Fruit fly (Drosophila melanogaster) whole organism, embryonic: ENCODE measurements around the gene Arp2.

Experiments used
- Atf3 ChIP-seq: fragments of 200-800 bp; sonication (Bioruptor generic); optimal IDR thresholded peaks from 3 replicates; lab custom pipeline; 2016; ENCODE audit warnings: missing biosample characterization, missing genetic modification characterization
- CG14050 ChIP-seq: fragments of 200-800 bp; sonication (Bioruptor generic); IDR thresholded peaks from 3 replicates; pipeline ENCODE4 v1.3.6; 2022; ENCODE audit warnings: missing biosample characterization, missing genetic modification characterization
- CG2199 ChIP-seq: fragments of 200-800 bp; sonication (Bioruptor generic); IDR thresholded peaks from 3 replicates; pipeline ENCODE4 v1.3.6; 2022; ENCODE audit warnings: missing biosample characterization, missing genetic modification characterization
- CG2712 ChIP-seq: fragments of 200-800 bp; optimal IDR thresholded peaks from 3 replicates; lab custom pipeline; 2019; ENCODE audit warnings: missing biosample characterization, mild to moderate bottlenecking, missing genetic modification characterization, moderate library complexity
- Ets97D ChIP-seq: fragments of 200-800 bp; sonication (Bioruptor generic); optimal IDR thresholded peaks from 3 replicates; lab custom pipeline; 2016; ENCODE audit warnings: missing biosample characterization, missing genetic modification characterization
- HLH54F ChIP-seq: fragments of 200-800 bp; sonication (Bioruptor generic); optimal IDR thresholded peaks from 3 replicates; lab custom pipeline; 2016; ENCODE audit warnings: missing biosample characterization, missing genetic modification characterization
- chinmo ChIP-seq: fragments of 200-800 bp; sonication (Bioruptor generic); IDR thresholded peaks from 4 replicates; pipeline ENCODE4 v1.3.6; 2022; ENCODE audit warnings: missing biosample characterization, missing genetic modification characterization; ENCODE audit not compliant: partially characterized antibody
- emc ChIP-seq: fragments of 200-800 bp; sonication (Bioruptor generic); optimal IDR thresholded peaks from 2 replicates; lab custom pipeline; 2016; ENCODE audit warnings: missing biosample characterization, missing genetic modification characterization
- pros ChIP-seq: fragments of 200-800 bp; sonication (Bioruptor generic); optimal IDR thresholded peaks from 3 replicates; lab custom pipeline; 2019; ENCODE audit warnings: missing biosample characterization, mild to moderate bottlenecking, missing genetic modification characterization, moderate library complexity

DNA sequence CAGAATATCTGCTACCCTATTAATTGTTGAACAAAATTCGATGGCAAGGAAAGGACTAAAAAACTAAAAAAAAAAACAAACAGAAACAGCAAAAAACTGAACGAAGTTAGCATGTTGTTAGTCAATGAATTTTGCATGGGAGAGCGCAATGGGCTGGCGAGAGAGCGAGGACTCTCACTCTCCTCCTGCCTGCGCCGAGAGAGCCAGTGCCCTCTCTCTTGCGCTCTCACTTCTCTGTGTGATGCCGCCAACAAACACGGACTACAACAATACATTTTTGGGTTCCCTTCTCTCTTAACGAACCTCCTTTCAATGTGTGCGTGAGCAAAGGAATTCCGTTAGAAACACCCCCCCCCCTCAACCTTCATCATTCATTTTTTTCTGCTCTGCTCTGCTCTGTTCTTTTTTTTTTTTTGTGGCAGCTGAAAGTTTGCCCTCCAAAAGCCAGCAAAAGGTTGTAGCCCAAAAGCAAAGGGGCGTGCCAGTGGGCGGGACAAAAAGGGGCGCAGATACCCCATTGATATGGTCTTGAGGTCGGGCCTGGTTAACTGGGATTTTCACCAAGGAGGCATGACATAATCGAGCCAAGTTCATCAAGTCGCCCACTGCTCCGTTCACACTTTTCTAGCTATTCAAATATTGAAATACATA, 27.6 kb downstream of the Arp2 start:
- TF ChIP-seq CG2199 (GFP tag; lab: Robert Waterston, UW) (no peak), CG2712 (tag; lab: Kevin White, UChicago) (no peak), Ets97D (GFP tag; lab: Kevin White, UChicago) (no peak), pros (GFP tag; lab: Kevin White, UChicago) (no peak), emc (GFP tag; lab: Kevin White, UChicago) (no peak), HLH54F (no peak), Atf3 (GFP tag; lab: Kevin White, UChicago) (no peak), CG14050 (GFP tag; lab: Robert Waterston, UW) (no peak), chinmo (no peak)
